Fruit fly (Drosophila melanogaster) whole organism, prepupa: ENCODE results near the gene Spps.

Source experiments
- Blimp-1 ChIP-seq: fragments of 200-800 bp; sonication (Bioruptor generic); optimal IDR thresholded peaks from 3 replicates; lab custom pipeline; 2017; ENCODE audit warnings: missing biosample characterization, missing genetic modification characterization, mild to moderate bottlenecking, moderate library complexity, missing genetic modification reagents
- CG10631 ChIP-seq: fragments of 200-800 bp; sonication (Bioruptor generic); optimal IDR thresholded peaks from 2 replicates; lab custom pipeline; 2016; ENCODE audit warnings: missing biosample characterization, missing genetic modification characterization
- CG10669 ChIP-seq: fragments of 200-800 bp; sonication (Bioruptor generic); optimal IDR thresholded peaks from 3 replicates; lab custom pipeline; 2018; ENCODE audit warnings: missing biosample characterization, mild to moderate bottlenecking, missing genetic modification characterization, moderate library complexity
- CG11294 ChIP-seq: fragments of 200-800 bp; sonication (Bioruptor generic); IDR thresholded peaks from 2 replicates; pipeline ENCODE4 v1.3.6; 2022; ENCODE audit warnings: missing biosample characterization, missing genetic modification characterization
- CG11902 ChIP-seq: fragments of 200-800 bp; sonication (Bioruptor generic); optimal IDR thresholded peaks from 3 replicates; lab custom pipeline; 2016; ENCODE audit warnings: missing biosample characterization, missing genetic modification characterization
- CG15336 ChIP-seq: fragments of 200-800 bp; sonication (Bioruptor generic); IDR thresholded peaks from 2 replicates; pipeline ENCODE4 v1.3.6; 2022; ENCODE audit warnings: missing biosample characterization, missing genetic modification characterization
- CG1621 ChIP-seq: fragments of 200-800 bp; sonication (Bioruptor generic); optimal IDR thresholded peaks from 3 replicates; lab custom pipeline; 2018; ENCODE audit warnings: missing biosample characterization, mild to moderate bottlenecking, missing genetic modification characterization
- CG16779 ChIP-seq: fragments of 200-800 bp; sonication (Bioruptor generic); optimal IDR thresholded peaks from 3 replicates; lab custom pipeline; 2017; ENCODE audit warnings: missing biosample characterization, mild to moderate bottlenecking, missing genetic modification characterization
- CG32006 ChIP-seq: fragments of 200-800 bp; sonication (Bioruptor generic); optimal IDR thresholded peaks from 3 replicates; lab custom pipeline; 2017; ENCODE audit warnings: missing biosample characterization, mild to moderate bottlenecking, missing genetic modification characterization
- CG34406 ChIP-seq: fragments of 200-800 bp; sonication (Bioruptor generic); optimal IDR thresholded peaks from 3 replicates; lab custom pipeline; 2016; ENCODE audit warnings: missing biosample characterization, missing genetic modification characterization
- CG3919 ChIP-seq: fragments of 200-800 bp; sonication (Bioruptor generic); optimal IDR thresholded peaks from 3 replicates; lab custom pipeline; 2016; ENCODE audit warnings: missing biosample characterization, missing genetic modification characterization
- CG6163 ChIP-seq: fragments of 200-800 bp; sonication (Bioruptor generic); IDR thresholded peaks from 3 replicates; pipeline ENCODE4 v1.3.6; 2022; ENCODE audit warnings: missing biosample characterization, missing genetic modification characterization
- CG6276 ChIP-seq: fragments of 200-800 bp; sonication (Bioruptor generic); optimal IDR thresholded peaks from 2 replicates; lab custom pipeline; 2017; ENCODE audit warnings: missing biosample characterization, mild to moderate bottlenecking, missing genetic modification characterization
- CG6808 ChIP-seq: fragments of 200-800 bp; sonication (Bioruptor generic); optimal IDR thresholded peaks from 3 replicates; lab custom pipeline; 2017; ENCODE audit warnings: missing biosample characterization, missing genetic modification characterization, mild to moderate bottlenecking, moderate library complexity, missing genetic modification reagents
- CG6854 ChIP-seq: fragments of 200-800 bp; sonication (Bioruptor generic); optimal IDR thresholded peaks from 2 replicates; lab custom pipeline; 2017; ENCODE audit warnings: missing biosample characterization, mild to moderate bottlenecking, missing genetic modification characterization
- CG7368 ChIP-seq: fragments of 200-800 bp; sonication (Bioruptor generic); optimal IDR thresholded peaks from 3 replicates; lab custom pipeline; 2016; ENCODE audit warnings: missing biosample characterization, missing genetic modification characterization
- CG8119 ChIP-seq: fragments of 200-800 bp; sonication (Bioruptor generic); IDR thresholded peaks from 3 replicates; pipeline ENCODE4 v1.3.6; 2022; ENCODE audit warnings: missing biosample characterization, missing genetic modification characterization
- CG8632 ChIP-seq: fragments of 200-800 bp; sonication (Bioruptor generic); optimal IDR thresholded peaks from 3 replicates; lab custom pipeline; 2016; ENCODE audit warnings: missing biosample characterization, missing genetic modification characterization
- Eip75B ChIP-seq: fragments of 200-800 bp; sonication (Bioruptor generic); optimal IDR thresholded peaks from 3 replicates; lab custom pipeline; 2016; ENCODE audit warnings: missing biosample characterization, missing genetic modification characterization
- Eip78C ChIP-seq: fragments of 200-800 bp; sonication (Bioruptor generic); peaks from one replicate; lab custom pipeline; 2016; ENCODE audit warnings: missing biosample characterization, missing genetic modification characterization
- Eip93F ChIP-seq: fragments of 200-800 bp; sonication (Bioruptor generic); optimal IDR thresholded peaks from 2 replicates; lab custom pipeline; 2016; ENCODE audit warnings: missing biosample characterization, mild to moderate bottlenecking, missing genetic modification characterization
- Gug ChIP-seq: fragments of 200-800 bp; sonication (Bioruptor generic); IDR thresholded peaks from 2 replicates; pipeline ENCODE4 v1.3.6; 2022; ENCODE audit warnings: missing biosample characterization, missing genetic modification characterization
- Hr4 ChIP-seq: fragments of 200-800 bp; sonication (Bioruptor generic); optimal IDR thresholded peaks from 3 replicates; lab custom pipeline; 2016; ENCODE audit warnings: missing biosample characterization, missing genetic modification characterization
- Lpt ChIP-seq: fragments of 200-800 bp; sonication (Bioruptor generic); optimal IDR thresholded peaks from 3 replicates; lab custom pipeline; 2016; ENCODE audit warnings: missing biosample characterization, missing genetic modification characterization
- Met ChIP-seq: fragments of 200-800 bp; sonication (Bioruptor generic); optimal IDR thresholded peaks from 3 replicates; lab custom pipeline; 2016; ENCODE audit warnings: missing biosample characterization, missing genetic modification characterization
- Smox ChIP-seq: fragments of 200-800 bp; sonication (Bioruptor generic); optimal IDR thresholded peaks from 3 replicates; lab custom pipeline; 2016; ENCODE audit warnings: missing biosample characterization, missing genetic modification characterization
- Sox102F ChIP-seq: fragments of 200-800 bp; sonication (Bioruptor generic); optimal IDR thresholded peaks from 2 replicates; lab custom pipeline; 2016; ENCODE audit warnings: missing biosample characterization, mild to moderate bottlenecking, missing genetic modification characterization
- Sox14 ChIP-seq: fragments of 200-800 bp; sonication (Bioruptor generic); optimal IDR thresholded peaks from 3 replicates; lab custom pipeline; 2016; ENCODE audit warnings: missing biosample characterization, missing genetic modification characterization
- Sox15 ChIP-seq: fragments of 200-800 bp; sonication (Bioruptor generic); optimal IDR thresholded peaks from 3 replicates; lab custom pipeline; 2016; ENCODE audit warnings: missing biosample characterization, missing genetic modification characterization
- achi ChIP-seq: fragments of 200-800 bp; sonication (Bioruptor generic); optimal IDR thresholded peaks from 3 replicates; lab custom pipeline; 2016; ENCODE audit warnings: missing biosample characterization, missing genetic modification characterization
- dsx ChIP-seq: fragments of 200-800 bp; optimal IDR thresholded peaks from 3 replicates; lab custom pipeline; 2019; ENCODE audit warnings: missing biosample characterization, mild to moderate bottlenecking, missing genetic modification characterization, moderate library complexity; ENCODE audit not compliant: poor library complexity, severe bottlenecking
- eg ChIP-seq: fragments of 200-800 bp; sonication (Bioruptor generic); IDR thresholded peaks from 3 replicates; pipeline ENCODE4 v1.3.6; 2022; ENCODE audit warnings: missing biosample characterization, missing genetic modification characterization
- esn ChIP-seq: fragments of 200-800 bp; sonication (Bioruptor generic); optimal IDR thresholded peaks from 2 replicates; lab custom pipeline; 2016; ENCODE audit warnings: missing biosample characterization, mild to moderate bottlenecking, missing genetic modification characterization, moderate library complexity
- fkh ChIP-seq: fragments of 200-800 bp; sonication (Bioruptor generic); optimal IDR thresholded peaks from 3 replicates; lab custom pipeline; 2017; ENCODE audit warnings: missing biosample characterization, mild to moderate bottlenecking, missing genetic modification characterization, moderate library complexity
- lz ChIP-seq: fragments of 200-800 bp; sonication (Bioruptor generic); optimal IDR thresholded peaks from 3 replicates; lab custom pipeline; 2016; ENCODE audit warnings: missing biosample characterization, missing genetic modification characterization
- net ChIP-seq: fragments of 200-800 bp; sonication (Bioruptor generic); optimal IDR thresholded peaks from 3 replicates; lab custom pipeline; 2016; ENCODE audit warnings: missing biosample characterization, missing genetic modification characterization
- pdm3 ChIP-seq: fragments of 200-800 bp; sonication (Bioruptor generic); optimal IDR thresholded peaks from 3 replicates; lab custom pipeline; 2016; ENCODE audit warnings: missing biosample characterization, missing genetic modification characterization
- salr ChIP-seq, 2 experiments: fragments of 200-800 bp; sonication (Bioruptor generic); optimal IDR thresholded peaks; 3 replicates each; lab custom pipeline; 2016 to 2018; ENCODE audit warnings: missing biosample characterization in 2 of 2, missing genetic modification characterization in 2 of 2, mild to moderate bottlenecking in 1 of 2
- spab ChIP-seq: fragments of 200-800 bp; sonication (Bioruptor generic); optimal IDR thresholded peaks from 2 replicates; lab custom pipeline; 2017; ENCODE audit warnings: missing biosample characterization, mild to moderate bottlenecking, missing genetic modification characterization, missing genetic modification reagents
- ss ChIP-seq, 2 experiments: fragments of 200-800 bp; sonication (Bioruptor generic); optimal IDR thresholded peaks; 2 replicates in 1 of 2; 3 replicates in 1 of 2; lab custom pipeline; 2017 to 2018; ENCODE audit warnings: mild to moderate bottlenecking in 2 of 2, missing biosample characterization in 2 of 2, missing genetic modification characterization in 2 of 2, moderate library complexity in 1 of 2
- svp ChIP-seq: fragments of 200-800 bp; sonication (Bioruptor generic); peaks from one replicate; lab custom pipeline; 2016; ENCODE audit warnings: missing biosample characterization, missing genetic modification characterization
- topi ChIP-seq: fragments of 200-800 bp; sonication (Bioruptor generic); optimal IDR thresholded peaks from 3 replicates; lab custom pipeline; 2016; ENCODE audit warnings: missing biosample characterization, missing genetic modification characterization

Gene Spps

DNA sequence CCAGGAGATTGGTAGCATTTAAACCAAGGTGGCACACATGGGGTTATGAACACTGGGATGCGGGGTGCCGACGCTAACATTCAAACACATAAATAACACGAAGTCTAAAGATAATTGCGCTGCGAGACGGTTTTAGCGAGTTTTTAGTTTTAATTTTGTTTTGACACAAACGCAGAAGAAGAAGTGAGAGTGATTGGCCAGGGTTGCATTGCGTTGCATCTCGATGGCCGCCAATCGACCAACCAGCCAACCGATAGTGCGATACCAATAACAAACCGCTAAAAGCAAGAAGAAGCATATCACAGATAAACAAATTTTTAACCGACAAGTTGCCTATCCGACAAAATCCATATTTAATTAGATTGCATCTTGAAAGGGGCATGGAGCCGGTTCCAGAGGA, at the start of gene Spps, which contains the start of gene CG13609:
Gene Spps (minus strand): TSS at position 191 of the 400 bp plus-strand sequence.
Gene CG13609 (plus strand): TSS at position 280 of the 400 bp plus-strand sequence.
- peak; percentile 56 for TF ChIP-seq fkh (GFP tag; lab: Kevin White, UChicago)
- TF ChIP-seq Sox14 (GFP tag; lab: Kevin White, UChicago): peak; percentile 5
- peak; percentile 58 for TF ChIP-seq Eip78C
- TF ChIP-seq Blimp-1 (GFP tag; lab: Kevin White, UChicago): peak; percentile 98
- no peak for TF ChIP-seq CG6276 (GFP tag; lab: Kevin White, UChicago)
- no peak for TF ChIP-seq Hr4
- TF ChIP-seq CG6854: peak; percentile 5
- peak; percentile 52 for TF ChIP-seq achi (GFP tag; lab: Kevin White, UChicago)
- peak; percentile 17 for TF ChIP-seq esn (GFP tag; lab: Kevin White, UChicago)
- TF ChIP-seq CG3919 (GFP tag; lab: Kevin White, UChicago): peak; percentile 3

DNA sequence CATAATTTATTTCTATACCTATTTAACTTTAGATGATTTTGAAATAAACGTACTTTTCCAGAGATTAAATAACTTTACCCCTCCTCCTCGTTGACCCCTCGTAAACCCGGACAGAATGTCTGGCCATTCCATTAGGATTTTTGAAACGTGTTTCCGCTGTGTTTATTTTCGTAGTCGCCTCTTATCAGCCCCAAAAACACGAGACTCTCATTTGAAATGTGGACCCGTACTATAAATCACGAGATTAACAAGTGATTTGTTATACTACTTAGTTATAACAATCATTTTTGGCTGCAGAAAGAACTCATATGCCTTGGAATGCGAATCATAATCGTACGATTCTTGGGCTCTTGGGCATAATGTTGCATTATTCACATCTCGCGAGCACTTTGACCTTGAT, 48.7 kb upstream of the Spps start:
- no peak for TF ChIP-seq CG34406
- no peak for TF ChIP-seq CG6276 (GFP tag; lab: Kevin White, UChicago)
- TF ChIP-seq CG1621 (tag; lab: Kevin White, UChicago): no peak
- TF ChIP-seq Eip78C: no peak
- TF ChIP-seq Blimp-1 (GFP tag; lab: Kevin White, UChicago): no peak
- no peak for TF ChIP-seq salr (GFP tag; optimal IDR thresholded peaks at IDR 0.05; lab: Kevin White, UChicago)
- TF ChIP-seq CG10669: no peak
- TF ChIP-seq eg (GFP tag; lab: Robert Waterston, UW): no peak
- TF ChIP-seq Smox (GFP tag; lab: Kevin White, UChicago): no peak
- TF ChIP-seq, all 60 proteins: peak for 0

DNA sequence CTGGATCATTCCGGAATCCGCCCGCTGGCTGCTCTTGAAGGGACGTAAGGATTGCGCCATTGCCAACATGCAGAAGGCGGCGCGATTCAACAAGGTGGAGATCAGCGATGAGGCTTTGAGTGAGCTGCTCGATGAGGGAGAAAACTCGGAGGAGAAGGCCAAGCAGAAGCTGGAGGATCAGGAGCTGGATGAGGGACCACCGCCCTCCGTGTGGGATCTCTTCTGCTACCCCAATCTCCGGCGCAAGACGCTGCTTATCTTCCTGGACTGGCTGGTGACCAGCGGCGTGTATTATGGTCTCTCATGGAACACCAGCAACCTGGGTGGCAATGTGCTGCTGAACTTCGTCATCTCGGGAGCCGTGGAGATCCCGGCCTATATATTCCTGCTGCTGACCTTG, 47.5 kb upstream of the Spps start:
- TF ChIP-seq CG3919 (GFP tag; lab: Kevin White, UChicago) (no peak), Sox15 (GFP tag; lab: Kevin White, UChicago) (no peak), topi (GFP tag; lab: Kevin White, UChicago) (no peak), CG6854 (no peak), CG8632 (GFP tag; lab: Kevin White, UChicago) (no peak)

DNA sequence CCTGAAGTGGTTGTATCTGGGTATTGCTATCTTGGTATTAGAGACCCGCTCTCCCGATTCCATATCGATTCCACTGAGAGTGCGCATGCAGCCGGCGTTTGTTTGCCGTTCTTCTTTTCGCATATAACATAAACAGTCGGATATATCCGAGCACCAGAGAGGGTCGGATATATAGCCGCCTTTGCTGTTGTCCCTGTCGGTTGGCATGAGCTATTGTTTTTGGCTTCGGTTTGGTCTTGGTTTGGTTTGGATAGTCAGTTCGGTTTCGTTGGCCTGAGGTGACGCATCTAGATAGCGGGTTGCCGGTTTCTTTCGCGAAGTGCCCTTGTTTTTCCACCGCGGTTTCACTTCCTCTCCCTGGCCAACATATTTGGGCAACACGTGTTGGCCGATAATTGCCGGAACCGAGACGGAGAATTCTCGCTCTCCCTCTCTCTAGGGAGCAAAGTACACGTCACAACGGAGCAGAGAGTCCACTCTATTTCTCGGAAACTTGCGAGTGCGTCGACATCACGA, 46.1 kb upstream of the Spps start, which contains the start of gene Orct2:
Gene Orct2 (plus strand): TSS at position 255 of the 516 bp plus-strand sequence.
- TF ChIP-seq CG11294 (GFP tag; lab: Robert Waterston, UW): 0 out of 2 replicates have a peak, but pooled peaks have one; percentile 15
- TF ChIP-seq Eip75B: peak; percentile 38
- TF ChIP-seq Sox14 (GFP tag; lab: Kevin White, UChicago): no peak
- TF ChIP-seq spab: peak; percentile 10
- TF ChIP-seq Gug (GFP tag; lab: Robert Waterston, UW): no peak
- no peak for TF ChIP-seq CG8632 (GFP tag; lab: Kevin White, UChicago)
- no peak for TF ChIP-seq CG10631 (GFP tag; lab: Kevin White, UChicago)
- peak; percentile 2 for TF ChIP-seq CG10669
- TF ChIP-seq dsx (GFP tag; lab: Kevin White, UChicago): no peak
- no peak for TF ChIP-seq lz (GFP tag; lab: Kevin White, UChicago)
- no peak for TF ChIP-seq pdm3
- peak; percentile 11 for TF ChIP-seq Eip78C
- TF ChIP-seq CG34406: no peak
- peak; percentile 2 for TF ChIP-seq CG6276 (GFP tag; lab: Kevin White, UChicago)
- peak; percentile 42 for TF ChIP-seq svp (GFP tag; lab: Kevin White, UChicago)
- TF ChIP-seq CG8119 (GFP tag; lab: Robert Waterston, UW): peak; percentile 51; the same call in 1 of the 3 replicates
- TF ChIP-seq CG1621 (tag; lab: Kevin White, UChicago): peak; percentile 41
- TF ChIP-seq net (GFP tag; lab: Kevin White, UChicago): peak; percentile 8
- no peak for TF ChIP-seq Eip93F (GFP tag; lab: Kevin White, UChicago)
- TF ChIP-seq CG11902 (GFP tag; lab: Kevin White, UChicago): no peak
- TF ChIP-seq Blimp-1 (GFP tag; lab: Kevin White, UChicago): peak; percentile 15
- TF ChIP-seq eg (GFP tag; lab: Robert Waterston, UW): peak; percentile 28; the same call in 2 of the 3 replicates
- peak; percentile 74 for TF ChIP-seq fkh (GFP tag; lab: Kevin White, UChicago)
- TF ChIP-seq CG3919 (GFP tag; lab: Kevin White, UChicago): peak; percentile 38
- peak; percentile 25; the same call in 1 of the 2 replicates for TF ChIP-seq CG15336 (GFP tag; lab: Robert Waterston, UW)
- TF ChIP-seq ss (GFP tag; optimal IDR thresholded peaks at IDR 0.05; lab: Kevin White, UChicago): peak; percentile 24 to 33
- TF ChIP-seq CG16779 (tag; lab: Kevin White, UChicago): peak; percentile 47
- peak; percentile 3 for TF ChIP-seq CG32006 (GFP tag; lab: Kevin White, UChicago)
- TF ChIP-seq Sox102F (GFP tag; lab: Kevin White, UChicago): peak; percentile 30
- no peak for TF ChIP-seq Hr4
- TF ChIP-seq CG7368 (GFP tag; lab: Kevin White, UChicago): peak; percentile 31
- TF ChIP-seq Met: peak; percentile 41
- TF ChIP-seq Lpt (GFP tag; lab: Kevin White, UChicago): peak; percentile 34
- TF ChIP-seq CG6854: peak; percentile 52
- TF ChIP-seq CG6808 (GFP tag; lab: Kevin White, UChicago): peak; percentile 39
- peak; percentile 25; the same call in 1 of the 3 replicates for TF ChIP-seq CG6163
